Worm (Caenorhabditis elegans) whole organism, L1 larva: ENCODE results near the gene ZK616.3.

Experiments used
- C16A3.4 ChIP-seq: fragments of 150-350 bp; optimal IDR thresholded peaks from 2 replicates; lab custom pipeline; 2014; ENCODE audit warnings: missing biosample characterization, missing genetic modification characterization
- F16B12.6 ChIP-seq: fragments of 150-350 bp; optimal IDR thresholded peaks from 2 replicates; lab custom pipeline; 2014; ENCODE audit warnings: missing biosample characterization, missing genetic modification characterization
- Y116A8C.19 ChIP-seq: sonication (generic microtip); optimal IDR thresholded peaks from 2 replicates; lab custom pipeline; 2016; ENCODE audit warnings: missing compliant biosample characterization, missing genetic modification characterization, borderline replicate concordance
- aha-1 ChIP-seq: fragments of 150-350 bp; optimal IDR thresholded peaks from 2 replicates; lab custom pipeline; 2014; ENCODE audit warnings: missing biosample characterization, missing genetic modification characterization
- alr-1 ChIP-seq: fragments of 200-800 bp; sonication (Bioruptor generic); optimal IDR thresholded peaks from 2 replicates; lab custom pipeline; 2018; ENCODE audit warnings: borderline replicate concordance, mild to moderate bottlenecking, missing genetic modification characterization, missing compliant biosample characterization
- ama-1 ChIP-seq: fragments of 150-350 bp; optimal IDR thresholded peaks from 2 replicates; lab custom pipeline; 2014
- blmp-1 ChIP-seq: fragments of 150-350 bp; optimal IDR thresholded peaks from 2 replicates; lab custom pipeline; 2014; ENCODE audit warnings: missing biosample characterization, missing genetic modification characterization
- ceh-8 ChIP-seq: fragments of 200-800 bp; sonication (Bioruptor generic); optimal IDR thresholded peaks from 2 replicates; lab custom pipeline; 2018; ENCODE audit warnings: mild to moderate bottlenecking, missing genetic modification characterization, moderate library complexity, missing compliant biosample characterization
- ceh-88 ChIP-seq: fragments of 200-800 bp; sonication (Bioruptor generic); IDR thresholded peaks from 2 replicates; pipeline ENCODE4 v1.3.6; 2022; ENCODE audit warnings: missing genetic modification characterization, missing compliant biosample characterization
- dsc-1 ChIP-seq: sonication (generic microtip); optimal IDR thresholded peaks from 2 replicates; lab custom pipeline; 2016; ENCODE audit warnings: mild to moderate bottlenecking, missing genetic modification characterization, missing compliant biosample characterization
- efl-1 ChIP-seq, 4 experiments: fragments of 150-350 bp; optimal IDR thresholded peaks in 3 of 4; peaks in 1 of 4; 1 replicate in 1 of 4; 2 replicates in 3 of 4; lab custom pipeline; 2014; ENCODE audit warnings: missing biosample characterization in 2 of 4, missing genetic modification characterization in 2 of 4, missing genetic modification reagents in 2 of 4
- efl-3 ChIP-seq: fragments of 200-800 bp; sonication (Bioruptor generic); optimal IDR thresholded peaks from 2 replicates; lab custom pipeline; 2018; ENCODE audit warnings: mild to moderate bottlenecking, missing genetic modification characterization, missing compliant biosample characterization
- egl-13 ChIP-seq: sonication (generic microtip); optimal IDR thresholded peaks from 2 replicates; lab custom pipeline; 2016; ENCODE audit warnings: missing genotype, missing genetic modification reagents, missing genetic modification characterization, missing compliant biosample characterization
- egl-27 ChIP-seq, 2 experiments: fragments of 150-350 bp in 1 of 2; sonication (generic microtip); optimal IDR thresholded peaks; 3 replicates each; lab custom pipeline; 2017 to 2018; ENCODE audit warnings: missing biosample characterization in 2 of 2, missing genetic modification characterization in 2 of 2, missing genetic modification reagents in 2 of 2
- fkh-10 ChIP-seq: sonication (generic microtip); optimal IDR thresholded peaks from 2 replicates; lab custom pipeline; 2017; ENCODE audit warnings: missing biosample characterization, missing genetic modification reagents, missing genetic modification characterization
- fkh-4 ChIP-seq: sonication (generic microtip); optimal IDR thresholded peaks from 2 replicates; lab custom pipeline; 2016; ENCODE audit warnings: missing compliant biosample characterization, missing genetic modification characterization, borderline replicate concordance
- hlh-4 ChIP-seq: sonication (generic microtip); optimal IDR thresholded peaks from 2 replicates; lab custom pipeline; 2016; ENCODE audit warnings: mild to moderate bottlenecking, missing genetic modification characterization, missing compliant biosample characterization
- hpl-2 ChIP-seq: fragments of 150-350 bp; optimal IDR thresholded peaks from 2 replicates; lab custom pipeline; 2014; ENCODE audit warnings: missing biosample characterization, missing genetic modification reagents, missing genetic modification characterization
- irx-1 ChIP-seq: sonication (generic microtip); optimal IDR thresholded peaks from 2 replicates; lab custom pipeline; 2016; ENCODE audit warnings: missing genetic modification characterization, missing compliant biosample characterization
- isw-1 ChIP-seq: fragments of 200-800 bp; sonication (Bioruptor generic); IDR thresholded peaks from 2 replicates; pipeline ENCODE4 v1.3.6; 2022; ENCODE audit warnings: missing genetic modification characterization, missing compliant biosample characterization
- lin-13 ChIP-seq: fragments of 150-350 bp; optimal IDR thresholded peaks from 2 replicates; lab custom pipeline; 2014; ENCODE audit warnings: missing biosample characterization, missing genetic modification reagents, missing genetic modification characterization
- lin-14 ChIP-seq: fragments of 200-800 bp; sonication (Bioruptor generic); optimal IDR thresholded peaks from 2 replicates; lab custom pipeline; 2018; ENCODE audit warnings: mild to moderate bottlenecking, missing genetic modification characterization, moderate library complexity, missing compliant biosample characterization
- lin-35 ChIP-seq, 2 experiments: fragments of 150-350 bp; optimal IDR thresholded peaks; 2 replicates each; lab custom pipeline; 2014; ENCODE audit warnings: missing biosample characterization in 2 of 2, missing genetic modification characterization in 2 of 2, missing genetic modification reagents in 2 of 2
- lir-3 ChIP-seq: sonication (generic microtip); optimal IDR thresholded peaks from 2 replicates; lab custom pipeline; 2016; ENCODE audit warnings: mild to moderate bottlenecking, missing genetic modification characterization, moderate library complexity, missing compliant biosample characterization; ENCODE audit not compliant: poor library complexity
- lsy-2 ChIP-seq, 2 experiments: fragments of 150-350 bp; optimal IDR thresholded peaks; 2 replicates each; lab custom pipeline; 2014; ENCODE audit warnings: missing biosample characterization in 2 of 2, missing genetic modification characterization in 2 of 2
- mdl-1 ChIP-seq, 2 experiments: fragments of 150-350 bp; optimal IDR thresholded peaks; 2 replicates each; lab custom pipeline; 2014 to 2017; ENCODE audit warnings: missing biosample characterization in 2 of 2, missing genetic modification characterization in 2 of 2, inconsistent platforms in 1 of 2
- mep-1 ChIP-seq: fragments of 150-350 bp; optimal IDR thresholded peaks from 2 replicates; lab custom pipeline; 2014; ENCODE audit warnings: missing biosample characterization, missing genetic modification characterization
- nhr-19 ChIP-seq: fragments of 200-800 bp; sonication (Bioruptor generic); conservative IDR thresholded peaks from 2 replicates; pipeline ENCODE4 v1.3.6; 2022; ENCODE audit warnings: missing genetic modification characterization, missing compliant biosample characterization
- nhr-20 ChIP-seq: sonication (generic microtip); optimal IDR thresholded peaks from 2 replicates; lab custom pipeline; 2016; ENCODE audit warnings: mild to moderate bottlenecking, missing genetic modification characterization, missing compliant biosample characterization
- nhr-28 ChIP-seq: fragments of 150-350 bp; optimal IDR thresholded peaks from 2 replicates; lab custom pipeline; 2014; ENCODE audit warnings: missing biosample characterization, missing genetic modification characterization
- nhr-71 ChIP-seq: sonication (generic microtip); optimal IDR thresholded peaks from 2 replicates; lab custom pipeline; 2016; ENCODE audit warnings: mild to moderate bottlenecking, missing genetic modification characterization, moderate library complexity, missing compliant biosample characterization
- nhr-76 ChIP-seq: sonication (generic microtip); optimal IDR thresholded peaks from 2 replicates; lab custom pipeline; 2017; ENCODE audit warnings: missing biosample characterization, missing genetic modification characterization
- nhr-77 ChIP-seq: fragments of 150-350 bp; optimal IDR thresholded peaks from 2 replicates; lab custom pipeline; 2014; ENCODE audit warnings: missing biosample characterization, missing genetic modification characterization
- nhr-85 ChIP-seq: sonication (generic microtip); peaks from one replicate; lab custom pipeline; 2016; ENCODE audit warnings: missing genetic modification characterization, inconsistent platforms, missing compliant biosample characterization
- snpc-4 ChIP-seq: fragments of 150-350 bp; optimal IDR thresholded peaks from 2 replicates; lab custom pipeline; 2014; ENCODE audit warnings: missing biosample characterization, missing genetic modification characterization
- sox-4 ChIP-seq: sonication (generic microtip); optimal IDR thresholded peaks from 2 replicates; lab custom pipeline; 2016; ENCODE audit warnings: missing genetic modification characterization, missing compliant biosample characterization
- sup-37 ChIP-seq: fragments of 200-800 bp; sonication (Bioruptor generic); optimal IDR thresholded peaks from 2 replicates; lab custom pipeline; 2018; ENCODE audit warnings: mild to moderate bottlenecking, missing genetic modification characterization, missing compliant biosample characterization
- swsn-7 ChIP-seq: sonication (generic microtip); optimal IDR thresholded peaks from 2 replicates; lab custom pipeline; 2016; ENCODE audit warnings: missing genetic modification characterization, missing compliant biosample characterization
- unc-30 ChIP-seq: sonication (generic microtip); optimal IDR thresholded peaks from 2 replicates; lab custom pipeline; 2017; ENCODE audit warnings: missing biosample characterization, missing genetic modification characterization
- xbp-1 ChIP-seq: sonication (generic microtip); optimal IDR thresholded peaks from 2 replicates; lab custom pipeline; 2016; ENCODE audit warnings: missing genetic modification characterization, missing compliant biosample characterization
- ztf-11 ChIP-seq, 2 experiments: sonication (generic microtip); optimal IDR thresholded peaks; 2 replicates each; lab custom pipeline; 2016 to 2017; ENCODE audit warnings: missing genetic modification characterization in 2 of 2, missing biosample characterization in 1 of 2, missing compliant biosample characterization in 1 of 2

ZK616.3 gene

DNA sequence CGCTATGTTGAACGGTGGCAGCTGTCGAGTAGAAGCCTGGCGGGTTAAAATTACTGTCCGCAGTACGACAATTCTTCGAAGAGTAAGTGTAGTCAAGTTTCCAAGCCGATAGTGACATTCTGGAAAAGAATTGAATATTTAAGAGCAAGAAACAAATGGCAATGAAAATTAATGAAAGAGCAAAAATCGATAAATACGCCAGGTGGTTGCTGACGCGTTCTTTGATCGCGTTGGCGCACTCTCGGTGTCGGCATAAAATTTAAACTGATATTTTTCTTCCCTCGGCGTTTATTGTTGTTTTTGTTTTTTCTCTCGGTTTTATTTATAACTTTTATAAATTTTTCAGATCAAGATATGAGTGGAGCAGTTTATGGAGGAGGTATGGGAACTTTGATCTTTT lies 2.2 kb upstream of the ZK616.3 start, which contains the start of the genes perm-3 and swsn-6 (continued):
- TF ChIP-seq swsn-7 (tag; lab: Kevin White, UChicago) = peak; percentile 90
- no peak for TF ChIP-seq lir-3 (tag; lab: Kevin White, UChicago)
- TF ChIP-seq sup-37 = no peak
- peak; percentile 16 for TF ChIP-seq aha-1 (tag; lab: Kevin White, UChicago)
- no peak for TF ChIP-seq efl-3 (GFP tag; lab: Kevin White, UChicago)
- peak; percentile 35 for TF ChIP-seq fkh-10 (GFP tag; lab: Kevin White, UChicago)
- no peak for TF ChIP-seq unc-30 (tag; lab: Kevin White, UChicago)
- TF ChIP-seq nhr-28 (tag; lab: Kevin White, UChicago) = no peak

DNA sequence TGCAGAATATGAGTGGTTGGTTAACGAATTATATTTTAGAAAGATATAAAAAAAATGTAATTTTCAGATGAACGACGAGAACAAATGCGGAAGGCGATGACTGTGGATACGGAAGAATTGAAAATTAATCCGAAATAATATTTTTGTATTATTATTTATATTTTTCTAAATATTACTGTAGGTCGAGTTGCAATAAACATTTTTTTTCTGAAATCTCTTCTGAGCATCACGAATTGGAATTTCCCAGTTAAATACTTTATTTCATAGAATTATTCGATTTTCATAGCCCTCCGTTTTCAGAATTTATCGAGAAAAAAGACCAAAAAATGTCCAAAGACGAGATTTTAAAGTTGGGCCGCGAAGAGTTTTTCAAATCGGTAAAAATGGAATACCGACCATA lies 670 bp downstream of the ZK616.3 start, which contains the start of gene ZK616.2:
TSS of gene ZK616.2 (plus strand) at position 301 of the 400 bp plus-strand sequence.
- TF ChIP-seq xbp-1 (tag; lab: Kevin White, UChicago) (no peak), fkh-4 (tag; lab: Kevin White, UChicago) (no peak), nhr-71 (tag; lab: Kevin White, UChicago) (no peak), snpc-4 (tag; lab: Kevin White, UChicago) (no peak), nhr-85 (no peak), sox-4 (tag; lab: Kevin White, UChicago) (no peak), Y116A8C.19 (tag; lab: Kevin White, UChicago) (no peak), isw-1 (no peak), nhr-77 (tag; lab: Kevin White, UChicago) (no peak), efl-3 (GFP tag; lab: Kevin White, UChicago) (no peak), sup-37 (no peak), nhr-20 (tag; lab: Kevin White, UChicago) (no peak), hlh-4 (no peak), alr-1 (tag; lab: Kevin White, UChicago) (no peak)

DNA sequence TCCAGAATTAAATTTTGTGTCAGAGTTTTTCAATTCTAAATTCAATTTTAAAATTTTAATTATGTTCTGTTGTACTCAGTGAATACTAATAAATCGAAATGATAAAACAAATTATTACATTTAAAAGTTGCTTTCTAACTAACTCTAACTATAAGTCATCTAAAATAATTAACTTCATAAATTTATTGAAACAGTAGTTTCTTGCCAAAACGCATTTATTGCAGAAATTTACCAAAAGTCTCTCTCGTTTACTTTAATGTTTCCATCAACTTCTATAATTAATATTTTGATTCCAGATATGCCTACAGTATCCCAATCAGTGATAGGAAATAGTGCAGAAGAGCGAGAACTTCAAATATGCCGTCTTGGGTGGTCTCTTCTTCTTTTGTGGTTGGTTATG lies 3.7 kb downstream of the ZK616.3 start, which contains the start of gene ZK616.1:
TSS of gene ZK616.1 (plus strand) at position 301 of the 400 bp plus-strand sequence.
- no peak for TF ChIP-seq Y116A8C.19 (tag; lab: Kevin White, UChicago)
- TF ChIP-seq lin-13 (GFP tag; lab: Kevin White, UChicago) = no peak

DNA sequence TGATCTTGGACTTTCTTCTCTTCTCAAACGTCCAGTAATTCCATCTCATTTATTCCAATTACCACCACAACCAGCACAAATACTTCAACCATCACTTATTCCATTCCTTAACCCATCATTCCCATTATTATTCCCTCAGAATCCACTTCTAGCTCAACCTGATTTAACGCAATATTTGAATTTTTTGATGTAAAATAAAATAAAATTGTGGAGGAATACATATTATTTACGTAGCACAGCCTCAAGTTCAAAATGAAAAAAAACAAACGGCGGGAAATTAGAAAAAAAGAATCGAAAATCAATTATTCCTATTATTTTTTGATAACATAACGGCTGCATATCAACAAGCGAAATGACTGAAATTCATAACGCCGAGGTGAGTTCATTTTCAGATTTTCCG lies 8.5 kb downstream of the ZK616.3 start, which contains the start of gene ZK616.61:
TSS of gene ZK616.61 (plus strand) at position 301 of the 400 bp plus-strand sequence.
- TF ChIP-seq blmp-1 (tag; lab: Kevin White, UChicago) (no peak), lsy-2 (tag; optimal IDR thresholded peaks at IDR 0.05; lab: Kevin White, UChicago) (no peak), ama-1 (lab: Kevin White, UChicago) (no peak), ceh-88 (GFP tag; lab: Robert Waterston, UW) (no peak), efl-1 (optimal IDR thresholded peaks at IDR 0.05; lab: Kevin White, UChicago) (no peak), efl-1 (GFP tag; optimal IDR thresholded peaks at IDR 0.05 in 1 of 2; lab: Kevin White, UChicago) (no peak), ceh-8 (GFP tag; lab: Kevin White, UChicago) (no peak), egl-27 (tag; optimal IDR thresholded peaks at IDR 0.05; lab: Kevin White, UChicago) (no peak)

DNA sequence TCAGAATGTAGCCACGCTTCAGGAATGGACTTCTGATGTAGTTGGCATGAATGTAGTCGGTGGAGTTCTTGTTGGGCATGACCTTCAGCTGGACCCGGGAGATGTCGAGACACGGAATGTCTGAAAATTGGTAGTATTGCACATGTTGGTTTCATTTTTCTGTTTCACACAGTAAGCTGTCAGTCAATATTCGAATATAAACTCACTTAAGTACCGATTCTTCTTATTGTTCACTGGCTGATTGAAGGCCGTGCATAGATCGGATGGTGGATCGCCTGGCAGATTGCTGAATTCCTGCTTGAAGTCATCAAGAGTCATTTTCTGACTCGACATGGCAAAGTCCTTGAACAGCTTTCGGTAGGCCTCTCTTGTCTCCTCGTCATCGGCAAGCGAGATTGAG lies 12.2 kb downstream of the ZK616.3 start:
- TF ChIP-seq egl-13 (no peak), lin-14 (GFP tag; lab: Kevin White, UChicago) (no peak), dsc-1 (tag; lab: Kevin White, UChicago) (no peak), F16B12.6 (tag; lab: Kevin White, UChicago) (no peak), hlh-4 (no peak), nhr-19 (no peak), lsy-2 (tag; optimal IDR thresholded peaks at IDR 0.05; lab: Kevin White, UChicago) (no peak), nhr-76 (tag; lab: Kevin White, UChicago) (no peak), lin-35 (GFP tag; optimal IDR thresholded peaks at IDR 0.05; lab: Kevin White, UChicago) (no peak), ztf-11 (tag; optimal IDR thresholded peaks at IDR 0.05; lab: Kevin White, UChicago) (no peak), efl-1 (optimal IDR thresholded peaks at IDR 0.05; lab: Kevin White, UChicago) (no peak), efl-1 (GFP tag; optimal IDR thresholded peaks at IDR 0.05 in 1 of 2; lab: Kevin White, UChicago) (no peak), mdl-1 (tag; optimal IDR thresholded peaks at IDR 0.05; lab: Kevin White, UChicago) (no peak), swsn-7 (tag; lab: Kevin White, UChicago) (no peak), C16A3.4 (tag; lab: Kevin White, UChicago) (no peak), snpc-4 (tag; lab: Kevin White, UChicago) (no peak), unc-30 (tag; lab: Kevin White, UChicago) (no peak), hpl-2 (no peak), mep-1 (tag; lab: Kevin White, UChicago) (no peak), irx-1 (tag; lab: Kevin White, UChicago) (no peak)
- TF ChIP-seq, all 84 proteins: peak for 0
